Worm (Caenorhabditis elegans): ENCODE data around the gene fut-6.

ce11 chrII:4655834-4656233 lies at the start of gene fut-6:
- TF ChIP-seq ceh-82 (tag; optimal IDR thresholded peaks at IDR 0.05) (no peak), nhr-129 (tag; optimal IDR thresholded peaks at IDR 0.05) (no peak), sma-3 (GFP tag; optimal IDR thresholded peaks at IDR 0.05) (no peak), unc-62 (GFP tag; optimal IDR thresholded peaks at IDR 0.05) (no peak), ztf-11 (tag; optimal IDR thresholded peaks at IDR 0.05) (no peak), nhr-12 (tag; optimal IDR thresholded peaks at IDR 0.05) (no peak), F13H6.1 (tag; optimal IDR thresholded peaks at IDR 0.05) (no peak), unc-55 (GFP tag; optimal IDR thresholded peaks at IDR 0.05) (no peak)
